Worm (Caenorhabditis elegans): ENCODE results near the gene R04A9.3.

DNA sequence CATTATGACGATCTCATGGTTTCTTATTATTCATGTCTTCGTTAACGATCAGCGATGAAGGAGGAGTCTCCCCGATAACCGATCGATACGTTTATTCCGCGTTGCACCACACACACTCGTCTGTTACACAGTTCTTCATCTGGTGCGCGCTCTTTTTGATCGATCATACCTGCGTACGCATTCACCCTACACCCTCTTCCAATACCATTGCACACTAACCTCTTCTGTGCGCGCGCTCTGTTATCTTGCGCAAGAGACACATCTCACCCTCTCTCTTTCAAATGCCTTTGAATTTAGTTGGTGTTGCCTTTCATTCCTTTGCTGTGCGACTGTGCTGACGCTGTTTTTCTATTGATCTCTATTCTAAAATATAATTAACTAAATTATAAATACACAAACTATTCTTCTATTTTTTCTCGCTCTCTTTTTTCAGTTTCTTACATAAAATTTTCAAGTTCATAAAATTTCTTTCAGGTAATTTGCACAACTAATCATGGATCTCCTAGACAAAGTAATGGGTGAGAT is 8.6 kb downstream of the R04A9.3 start, which contains the start of gene nrde-3:
- no peak for TF ChIP-seq saeg-2 (GFP tag; IDR thresholded peaks at IDR 0.05)
- TF ChIP-seq T20F7.1 (GFP tag; optimal IDR thresholded peaks at IDR 0.05) = no peak
- no peak for TF ChIP-seq mep-1 (tag; optimal IDR thresholded peaks at IDR 0.05)
- no peak for TF ChIP-seq nhr-111 (GFP tag; optimal IDR thresholded peaks at IDR 0.05)

Measured in whole organism, L4 larva.